Fruit fly (Drosophila melanogaster) whole organism, prepupa: ENCODE measurements around the gene CG42246.

Experiments
- Ets21C ChIP-seq: fragments of 200-800 bp; sonication (Bioruptor generic); optimal IDR thresholded peaks from 3 replicates; lab custom pipeline; 2016; ENCODE audit warnings: missing biosample characterization, missing genetic modification characterization
- ss ChIP-seq, 2 experiments: fragments of 200-800 bp; sonication (Bioruptor generic); optimal IDR thresholded peaks; 2 replicates in 1 of 2; 3 replicates in 1 of 2; lab custom pipeline; 2017 to 2018; ENCODE audit warnings: mild to moderate bottlenecking in 2 of 2, missing biosample characterization in 2 of 2, missing genetic modification characterization in 2 of 2, moderate library complexity in 1 of 2
- topi ChIP-seq: fragments of 200-800 bp; sonication (Bioruptor generic); optimal IDR thresholded peaks from 3 replicates; lab custom pipeline; 2016; ENCODE audit warnings: missing biosample characterization, missing genetic modification characterization

DNA sequence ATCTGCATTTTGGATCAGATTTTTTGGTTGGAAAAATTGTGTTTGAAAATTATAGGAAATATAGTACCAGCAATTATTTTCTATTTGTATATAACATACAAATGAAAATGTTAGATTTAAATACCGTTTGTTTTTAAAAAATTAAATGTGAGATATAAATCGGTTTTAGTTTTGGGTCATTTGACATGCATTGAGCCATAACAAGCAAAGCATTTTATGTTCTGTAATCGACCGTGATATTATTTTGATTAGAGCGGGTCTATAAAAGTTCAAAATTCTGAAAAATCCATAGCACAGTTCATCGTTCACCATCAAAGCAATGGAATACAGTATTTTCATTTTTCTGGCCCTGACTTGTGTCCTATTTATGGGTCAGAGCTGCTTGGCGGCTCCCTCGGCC lies 5.2 kb upstream of the CG42246 start, which contains the start of gene CG34337:
- no peak for TF ChIP-seq ss (GFP tag; optimal IDR thresholded peaks at IDR 0.05; lab: Kevin White, UChicago)
- no peak for TF ChIP-seq Ets21C (GFP tag; lab: Kevin White, UChicago)
- TF ChIP-seq topi, result no peak
